Worm (Caenorhabditis elegans) whole organism, dauer: ENCODE data around the gene srj-24.

ENCODE experiments used
- unc-62 ChIP-seq: sonication (generic microtip); optimal IDR thresholded peaks from 2 replicates; lab custom pipeline; 2017; ENCODE audit warnings: missing biosample characterization, missing genetic modification reagents, missing genetic modification characterization

Gene srj-24

DNA sequence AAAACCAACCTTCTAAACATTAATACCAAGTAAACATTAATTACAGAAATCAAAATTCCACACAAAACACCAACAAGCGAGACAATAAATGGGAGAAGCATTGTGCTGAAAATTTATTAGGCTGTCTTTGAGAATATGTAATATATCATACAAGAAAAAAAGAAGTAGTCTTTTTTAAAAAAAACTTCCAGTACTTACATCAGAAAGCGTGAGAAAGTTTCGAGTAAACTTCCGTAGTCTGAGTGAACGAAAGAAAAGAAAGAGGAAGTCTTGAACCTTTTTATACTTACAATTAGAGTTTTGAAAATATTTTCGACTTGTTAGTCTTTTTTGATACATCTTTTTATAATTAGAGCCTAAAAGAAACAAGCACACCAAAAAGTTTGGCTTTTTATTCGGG, 18.9 kb downstream of the srj-24 start, which contains the start of gene srbc-40:
srbc-40 (minus strand) TSS at position 101 of the 400 bp plus-strand sequence.
- TF ChIP-seq unc-62 (GFP tag; lab: Kevin White, UChicago), result no peak

DNA sequence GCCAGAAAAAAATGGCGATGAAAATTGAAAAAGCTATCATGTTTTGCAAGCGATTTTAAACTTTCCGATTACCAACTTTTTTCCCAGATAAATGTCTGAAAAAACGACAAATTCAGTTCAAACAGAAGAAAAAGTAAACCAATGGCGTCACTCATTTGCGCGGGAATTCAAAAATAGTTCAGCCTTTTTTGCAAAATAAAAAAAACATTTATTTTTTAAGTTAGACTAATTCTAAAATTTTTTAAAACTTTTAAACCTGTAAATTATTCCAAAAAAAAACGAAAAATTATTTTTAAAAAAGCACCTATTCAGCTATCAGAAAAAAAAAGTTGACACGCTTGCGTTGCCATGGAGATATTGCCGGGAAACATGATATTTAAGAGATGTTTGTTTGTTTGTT, 25.8 kb downstream of the srj-24 start, which contains the start of gene cyp-33C11:
cyp-33C11 (minus strand) TSS at position 101 of the 400 bp plus-strand sequence.
- no peak for TF ChIP-seq unc-62 (GFP tag; lab: Kevin White, UChicago)

DNA sequence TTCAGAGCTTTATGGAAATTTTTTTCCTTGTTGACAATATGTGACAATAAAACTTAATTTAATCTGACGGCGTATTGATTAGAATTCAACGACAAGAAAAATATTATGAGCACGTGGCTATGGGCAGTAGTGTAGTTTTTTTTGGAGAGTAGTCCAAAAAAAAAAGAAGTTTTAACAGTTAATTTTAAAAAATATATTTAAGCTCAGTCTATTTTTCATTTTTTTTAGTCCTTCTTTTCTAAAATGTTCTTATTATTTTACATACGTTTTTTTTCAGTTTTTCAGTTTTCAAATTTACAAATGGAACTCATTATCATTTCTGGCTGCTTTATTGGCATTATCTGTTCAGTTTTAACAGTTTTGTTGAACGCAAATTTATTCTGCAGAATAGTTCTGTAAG, 29.9 kb downstream of the srj-24 start, which contains the start of gene srbc-39:
srbc-39 (plus strand) TSS at position 301 of the 400 bp plus-strand sequence.
- TF ChIP-seq unc-62 (GFP tag; lab: Kevin White, UChicago), result no peak

DNA sequence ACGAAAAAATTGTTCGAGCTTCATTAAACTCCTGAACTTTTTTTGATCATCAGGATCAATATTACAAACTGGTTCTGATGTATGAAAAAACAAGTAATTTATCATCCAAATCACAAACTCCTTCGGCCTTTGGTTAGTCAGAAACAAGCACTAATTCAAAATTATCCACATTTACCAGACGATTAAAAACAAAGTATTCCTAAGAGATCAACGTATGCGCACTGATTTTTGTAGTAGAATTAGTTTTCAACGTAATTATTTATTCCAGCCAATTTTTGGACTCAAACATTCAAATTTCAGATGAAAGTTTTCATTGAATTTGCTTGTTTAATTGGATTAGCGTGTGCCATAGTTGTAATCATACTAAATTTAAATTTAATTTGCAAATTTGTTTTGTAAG, 31.8 kb downstream of the srj-24 start, which contains the start of gene srbc-38:
srbc-38 (plus strand) TSS at position 301 of the 400 bp plus-strand sequence.
- no peak for TF ChIP-seq unc-62 (GFP tag; lab: Kevin White, UChicago)

- no peak for TF ChIP-seq unc-62 (GFP tag; lab: Kevin White, UChicago)
Observed at ce11 chrV:702260-702659, 36.4 kb downstream of the srj-24 start, which contains the start of gene srbc-37. srbc-37 (plus strand) TSS chrV:702560.

ce11 chrV:699489-700129, 39.1 kb downstream of the srj-24 start, which contains the start of the genes ugt-29 and srx-5:
ugt-29 (minus strand) TSS chrV:699589.
srx-5 (plus strand) TSS chrV:700079.
- no peak for TF ChIP-seq unc-62 (GFP tag; lab: Kevin White, UChicago)

- no peak for TF ChIP-seq unc-62 (GFP tag; lab: Kevin White, UChicago)
Observed at ce11 chrV:699051-699450, 39.6 kb downstream of the srj-24 start.

DNA sequence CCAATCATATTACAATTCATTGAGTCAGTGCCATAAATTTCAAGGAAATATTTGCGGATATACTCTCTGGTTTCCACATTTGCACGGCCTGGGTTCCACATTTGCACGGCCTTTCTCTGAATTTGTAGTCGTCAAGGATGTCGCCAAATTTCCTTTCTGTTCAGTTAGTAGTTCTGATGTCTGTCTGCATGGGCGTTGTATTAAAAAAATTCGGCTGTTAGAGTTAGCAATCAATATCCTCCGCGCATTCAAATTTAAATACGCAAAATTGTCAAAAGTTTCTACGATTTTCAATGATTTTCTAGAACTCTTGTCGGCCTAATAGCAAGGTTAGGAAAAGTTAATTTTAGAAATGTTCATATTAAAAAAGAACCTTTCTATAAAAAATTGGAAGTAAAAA, 42.8 kb downstream of the srj-24 start, which contains the start of gene srj-52:
srj-52 (minus strand) TSS at position 101 of the 400 bp plus-strand sequence.
- TF ChIP-seq unc-62 (GFP tag; lab: Kevin White, UChicago), result no peak

DNA sequence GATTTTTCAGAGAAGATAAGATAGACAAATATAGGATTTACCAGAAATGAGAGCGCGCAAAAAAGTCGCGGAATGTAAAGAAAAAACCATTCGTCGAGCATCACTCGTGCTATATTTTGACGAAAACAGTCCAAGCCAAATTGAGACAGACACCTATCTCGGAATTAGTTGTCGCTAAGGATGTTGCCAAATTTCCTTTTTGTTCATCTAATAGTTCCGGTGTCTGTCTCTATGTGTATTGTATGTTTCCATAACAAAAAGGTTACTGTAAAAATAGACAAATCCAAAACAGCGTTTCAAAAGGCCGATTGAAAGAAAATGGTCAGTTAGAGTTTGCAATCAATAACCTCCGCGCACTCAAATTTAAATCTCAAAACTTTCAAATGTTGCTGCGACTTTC, 44.0 kb downstream of the srj-24 start, which contains the start of gene srj-53:
srj-53 (minus strand) TSS at position 101 of the 400 bp plus-strand sequence.
- no peak for TF ChIP-seq unc-62 (GFP tag; lab: Kevin White, UChicago)

ce11 chrV:692720-693422, 45.8 kb downstream of the srj-24 start, which contains the start of gene srx-4:
srx-4 (minus strand) TSS chrV:692770.
- TF ChIP-seq unc-62 (GFP tag; lab: Kevin White, UChicago), result no peak

DNA sequence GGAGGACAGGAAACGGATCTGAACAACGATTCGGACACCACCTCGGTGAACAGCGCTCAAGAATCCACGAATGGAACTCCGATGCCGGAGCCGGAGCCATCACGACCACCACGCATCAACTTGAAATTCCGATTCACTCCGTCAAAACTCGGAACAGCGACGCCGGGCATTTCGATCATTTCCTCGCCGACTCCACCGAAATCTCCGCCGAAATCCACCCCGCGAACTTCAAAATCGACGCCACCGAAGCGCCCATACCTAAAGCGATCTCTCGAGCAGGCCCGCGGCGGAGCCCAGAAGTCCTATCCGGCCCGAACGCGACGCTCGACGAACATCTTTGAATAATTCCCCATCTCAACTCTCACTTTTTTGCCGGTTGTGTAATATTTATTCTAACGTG, 49.1 kb downstream of the srj-24 start:
- no peak for TF ChIP-seq unc-62 (GFP tag; lab: Kevin White, UChicago)

DNA sequence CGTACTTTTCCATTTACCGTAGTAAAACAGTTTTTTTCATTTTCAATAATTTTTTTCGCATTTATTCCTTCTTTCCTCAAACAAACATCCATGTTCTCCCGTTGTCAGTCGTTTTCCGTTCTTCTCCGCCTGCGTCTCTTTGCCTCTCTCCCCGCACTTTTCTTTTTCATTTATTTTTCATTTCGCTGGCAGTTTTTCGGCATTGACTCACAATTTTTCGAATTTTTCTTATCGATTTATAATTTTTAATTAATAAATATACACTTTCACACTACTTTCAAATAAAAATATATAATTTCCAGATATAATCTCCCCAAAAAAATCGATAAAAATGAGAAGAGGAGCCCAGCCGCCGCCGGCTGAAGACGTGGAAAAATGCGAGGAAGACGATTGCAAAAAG, 51.3 kb downstream of the srj-24 start, which contains the start of gene H25P19.1:
H25P19.1 (plus strand) TSS at position 301 of the 400 bp plus-strand sequence.
- TF ChIP-seq unc-62 (GFP tag; lab: Kevin White, UChicago), result no peak
